Fruit fly (Drosophila melanogaster) whole organism: ENCODE data around the gene CG17597.

ENCODE experiments used
- CG8478 ChIP-seq: fragments of >200 bp; optimal IDR thresholded peaks from 2 replicates; lab custom pipeline; 2018; ENCODE audit warnings: inconsistent platforms
- Dll ChIP-seq: fragments of >200 bp; optimal IDR thresholded peaks from 2 replicates; lab custom pipeline; 2017
- psq ChIP-seq: fragments of >200 bp; optimal IDR thresholded peaks from 2 replicates; lab custom pipeline; 2017
- usp ChIP-seq: fragments of >200 bp; optimal IDR thresholded peaks from 2 replicates; lab custom pipeline; 2017; ENCODE audit warnings: missing biosample characterization, missing genetic modification characterization, mixed read lengths

DNA sequence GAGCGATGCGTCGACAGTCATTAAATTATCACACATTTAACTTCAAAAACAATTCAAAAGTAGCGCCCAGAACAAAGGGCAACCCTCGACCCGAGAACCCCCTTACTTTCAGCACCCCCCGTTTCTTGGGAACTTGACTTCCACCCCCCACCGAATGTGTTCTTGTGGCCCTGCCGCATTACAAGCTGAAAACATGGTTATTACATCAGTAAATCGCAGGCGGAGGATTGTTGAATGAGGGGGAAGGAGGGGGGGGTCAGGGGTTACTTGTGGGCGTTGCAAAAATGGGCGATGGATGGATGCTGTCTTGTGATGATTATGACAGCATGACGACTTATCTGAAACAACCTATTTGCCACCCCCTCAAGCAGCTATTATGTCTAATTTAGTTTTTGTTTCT, 15.8 kb downstream of the CG17597 start:
- no peak for TF ChIP-seq psq (lab: Kevin White, UChicago)
- no peak for TF ChIP-seq usp
- no peak for TF ChIP-seq CG8478 (lab: Kevin White, UChicago)
- no peak for TF ChIP-seq Dll
